Fruit fly (Drosophila melanogaster) whole organism, embryonic: Measurements from ENCODE around the gene Prosalpha6.

Source experiments
- Abd-B ChIP-seq: fragments of 200-800 bp; sonication (Bioruptor generic); optimal IDR thresholded peaks from 2 replicates; lab custom pipeline; 2018; ENCODE audit warnings: missing biosample characterization, mild to moderate bottlenecking, missing genetic modification characterization, moderate library complexity
- Atf3 ChIP-seq: fragments of 200-800 bp; sonication (Bioruptor generic); optimal IDR thresholded peaks from 3 replicates; lab custom pipeline; 2016; ENCODE audit warnings: missing biosample characterization, missing genetic modification characterization
- BEAF-32 ChIP-seq: fragments of 200-800 bp; sonication (Bioruptor generic); optimal IDR thresholded peaks from 3 replicates; lab custom pipeline; 2017; ENCODE audit warnings: missing biosample characterization, missing genetic modification characterization, mild to moderate bottlenecking, moderate library complexity, missing genetic modification reagents
- Bgb ChIP-seq: fragments of 200-800 bp; sonication (Bioruptor generic); IDR thresholded peaks from 2 replicates; pipeline ENCODE4 v1.3.6; 2022; ENCODE audit warnings: missing biosample characterization, missing genetic modification characterization; ENCODE audit not compliant: partially characterized antibody
- CG10959 ChIP-seq: fragments of 200-800 bp; sonication (Bioruptor generic); IDR thresholded peaks from 2 replicates; pipeline ENCODE4 v1.3.6; 2022; ENCODE audit warnings: missing biosample characterization, missing genetic modification characterization
- CG12659 ChIP-seq: fragments of 200-800 bp; sonication (Bioruptor generic); optimal IDR thresholded peaks from 3 replicates; lab custom pipeline; 2017; ENCODE audit warnings: mild to moderate bottlenecking, missing biosample characterization, missing genetic modification reagents, missing genetic modification characterization
- CG13624 ChIP-seq: fragments of 200-800 bp; sonication (Bioruptor generic); optimal IDR thresholded peaks from 2 replicates; lab custom pipeline; 2016; ENCODE audit warnings: missing biosample characterization, missing genetic modification characterization
- CG15514 ChIP-seq: fragments of 200-800 bp; sonication (Bioruptor generic); optimal IDR thresholded peaks from 3 replicates; lab custom pipeline; 2017; ENCODE audit warnings: missing biosample characterization, missing genetic modification characterization, mild to moderate bottlenecking, moderate library complexity, missing genetic modification reagents
- CG1603 ChIP-seq: fragments of 200-800 bp; sonication (Bioruptor generic); optimal IDR thresholded peaks from 2 replicates; lab custom pipeline; 2019; ENCODE audit warnings: missing biosample characterization, mild to moderate bottlenecking, missing genetic modification characterization, moderate library complexity
- CG16815 ChIP-seq: fragments of 200-800 bp; sonication (Bioruptor generic); optimal IDR thresholded peaks from 3 replicates; lab custom pipeline; 2017; ENCODE audit warnings: missing biosample characterization, mild to moderate bottlenecking, missing genetic modification characterization
- CG17568 ChIP-seq: fragments of 200-800 bp; sonication (Bioruptor generic); optimal IDR thresholded peaks from 2 replicates; lab custom pipeline; 2018; ENCODE audit warnings: missing biosample characterization, mild to moderate bottlenecking, missing genetic modification characterization, moderate library complexity
- CG18476 ChIP-seq: fragments of 200-800 bp; sonication (Bioruptor generic); optimal IDR thresholded peaks from 2 replicates; lab custom pipeline; 2016; ENCODE audit warnings: missing biosample characterization, mild to moderate bottlenecking, missing genetic modification characterization
- CG2129 ChIP-seq: fragments of 200-800 bp; sonication (Bioruptor generic); IDR thresholded peaks from 2 replicates; pipeline ENCODE4 v1.3.6; 2022; ENCODE audit warnings: missing biosample characterization, missing genetic modification characterization; ENCODE audit not compliant: partially characterized antibody
- CG2889 ChIP-seq: fragments of 200-800 bp; sonication (Bioruptor generic); IDR thresholded peaks from 3 replicates; pipeline ENCODE4 v1.3.6; 2022; ENCODE audit warnings: missing biosample characterization, missing genetic modification characterization
- CG30020 ChIP-seq: fragments of 200-800 bp; optimal IDR thresholded peaks from 2 replicates; lab custom pipeline; 2019; ENCODE audit warnings: missing biosample characterization, mild to moderate bottlenecking, missing genetic modification characterization, moderate library complexity
- CG30431 ChIP-seq: fragments of 200-800 bp; sonication (Bioruptor generic); optimal IDR thresholded peaks from 2 replicates; lab custom pipeline; 2017; ENCODE audit warnings: missing biosample characterization, missing genetic modification characterization
- CG31388 ChIP-seq: fragments of 200-800 bp; sonication (Bioruptor generic); optimal IDR thresholded peaks from 2 replicates; lab custom pipeline; 2016; ENCODE audit warnings: missing biosample characterization, missing genetic modification characterization
- CG3995 ChIP-seq: fragments of 200-800 bp; sonication (Bioruptor generic); optimal IDR thresholded peaks from 3 replicates; lab custom pipeline; 2016; ENCODE audit warnings: missing biosample characterization, missing genetic modification characterization
- CG4617 ChIP-seq: fragments of 200-800 bp; sonication (Bioruptor generic); optimal IDR thresholded peaks from 3 replicates; lab custom pipeline; 2016; ENCODE audit warnings: missing biosample characterization, missing genetic modification characterization, borderline replicate concordance
- CG4730 ChIP-seq: fragments of 200-800 bp; sonication (Bioruptor generic); IDR thresholded peaks from 2 replicates; pipeline ENCODE4 v1.3.6; 2022; ENCODE audit warnings: missing biosample characterization, missing genetic modification characterization
- CG6765 ChIP-seq: fragments of 200-800 bp; sonication (Bioruptor generic); optimal IDR thresholded peaks from 3 replicates; lab custom pipeline; 2017; ENCODE audit warnings: missing biosample characterization, mild to moderate bottlenecking, missing genetic modification characterization
- CG6791 ChIP-seq: fragments of 200-800 bp; sonication (Bioruptor generic); IDR thresholded peaks from 3 replicates; pipeline ENCODE4 v1.3.6; 2022; ENCODE audit warnings: missing biosample characterization, missing genetic modification characterization; ENCODE audit not compliant: partially characterized antibody
- CG7271 ChIP-seq: fragments of 200-800 bp; sonication (Bioruptor generic); optimal IDR thresholded peaks from 2 replicates; lab custom pipeline; 2018; ENCODE audit warnings: missing biosample characterization, mild to moderate bottlenecking, missing genetic modification characterization, moderate library complexity
- CG7556 ChIP-seq: fragments of 200-800 bp; sonication (Bioruptor generic); optimal IDR thresholded peaks from 2 replicates; lab custom pipeline; 2017; ENCODE audit warnings: missing biosample characterization, mild to moderate bottlenecking, missing genetic modification characterization
- CG8290 ChIP-seq, 3 experiments: fragments of 200-800 bp; sonication (Bioruptor generic); optimal IDR thresholded peaks; 2 replicates each; lab custom pipeline; 2016 to 2019; ENCODE audit warnings: missing biosample characterization in 3 of 3, missing genetic modification characterization in 3 of 3, mild to moderate bottlenecking in 2 of 3, moderate library complexity in 1 of 3
- CG9797 ChIP-seq: fragments of 200-800 bp; sonication (Bioruptor generic); optimal IDR thresholded peaks from 3 replicates; lab custom pipeline; 2018; ENCODE audit warnings: missing biosample characterization, mild to moderate bottlenecking, missing genetic modification characterization
- HHEX ChIP-seq: fragments of 200-800 bp; sonication (Bioruptor generic); optimal IDR thresholded peaks from 3 replicates; lab custom pipeline; 2017; ENCODE audit warnings: missing biosample characterization, mild to moderate bottlenecking, missing genetic modification characterization, missing genetic modification reagents
- HLH3B ChIP-seq: fragments of 200-800 bp; sonication (Bioruptor generic); IDR thresholded peaks from 2 replicates; pipeline ENCODE4 v1.3.6; 2022; ENCODE audit warnings: missing biosample characterization, missing genetic modification characterization
- Hey ChIP-seq: fragments of 200-800 bp; sonication (Bioruptor generic); optimal IDR thresholded peaks from 3 replicates; lab custom pipeline; 2018; ENCODE audit warnings: missing biosample characterization, mild to moderate bottlenecking, missing genetic modification characterization
- Hr78 ChIP-seq, 2 experiments: fragments of 200-800 bp in 1 of 2; fragments of >200 bp in 1 of 2; sonication (Bioruptor generic) in 1 of 2; optimal IDR thresholded peaks; 2 replicates each; lab custom pipeline; 2017 to 2019; ENCODE audit warnings: missing biosample characterization in 2 of 2, missing genetic modification characterization in 2 of 2, mild to moderate bottlenecking in 1 of 2, moderate library complexity in 1 of 2
- Lim3 ChIP-seq: fragments of 200-800 bp; sonication (Bioruptor generic); IDR thresholded peaks from 2 replicates; pipeline ENCODE4 v1.3.6; 2022; ENCODE audit warnings: missing biosample characterization, missing genetic modification characterization
- TFAM ChIP-seq: fragments of 200-800 bp; sonication (Bioruptor generic); optimal IDR thresholded peaks from 2 replicates; lab custom pipeline; 2017; ENCODE audit warnings: missing biosample characterization, missing genetic modification characterization, inconsistent platforms
- ase ChIP-seq: fragments of 200-800 bp; sonication (Bioruptor generic); IDR thresholded peaks from 3 replicates; pipeline ENCODE4 v1.3.6; 2022; ENCODE audit warnings: missing biosample characterization, missing genetic modification characterization
- dan ChIP-seq: fragments of 200-800 bp; sonication (Bioruptor generic); IDR thresholded peaks from 2 replicates; pipeline ENCODE4 v1.3.6; 2022; ENCODE audit warnings: missing biosample characterization, missing genetic modification characterization
- gcm ChIP-seq: fragments of 200-800 bp; sonication (Bioruptor generic); optimal IDR thresholded peaks from 2 replicates; lab custom pipeline; 2019; ENCODE audit warnings: missing biosample characterization, mild to moderate bottlenecking, missing genetic modification characterization, moderate library complexity
- her ChIP-seq: fragments of 200-800 bp; sonication (Bioruptor generic); optimal IDR thresholded peaks from 2 replicates; lab custom pipeline; 2016; ENCODE audit warnings: missing biosample characterization, missing genetic modification characterization
- hth ChIP-seq: fragments of >200 bp; optimal IDR thresholded peaks from 2 replicates; lab custom pipeline; 2017; ENCODE audit warnings: inconsistent platforms
- inv ChIP-seq: fragments of 200-800 bp; sonication (Bioruptor generic); IDR thresholded peaks from 2 replicates; pipeline ENCODE4 v1.3.6; 2022; ENCODE audit warnings: missing biosample characterization, missing genetic modification characterization; ENCODE audit not compliant: partially characterized antibody
- pfk ChIP-seq: fragments of 200-800 bp; sonication (Bioruptor generic); optimal IDR thresholded peaks from 2 replicates; lab custom pipeline; 2018; ENCODE audit warnings: missing biosample characterization, mild to moderate bottlenecking, missing genetic modification characterization, moderate library complexity
- pnt ChIP-seq: fragments of 200-800 bp; sonication (Bioruptor generic); optimal IDR thresholded peaks from 3 replicates; lab custom pipeline; 2016; ENCODE audit warnings: missing biosample characterization, missing genetic modification characterization
- pum ChIP-seq: fragments of 200-800 bp; sonication (Bioruptor generic); optimal IDR thresholded peaks from 2 replicates; lab custom pipeline; 2016; ENCODE audit warnings: missing biosample characterization, missing genetic modification characterization
- row ChIP-seq: fragments of 200-800 bp; sonication (Bioruptor generic); IDR thresholded peaks from 3 replicates; pipeline ENCODE4 v1.3.6; 2022; ENCODE audit warnings: missing biosample characterization, missing genetic modification characterization
- scrt ChIP-seq: fragments of 200-800 bp; sonication (Bioruptor generic); optimal IDR thresholded peaks from 2 replicates; lab custom pipeline; 2018; ENCODE audit warnings: missing biosample characterization, mild to moderate bottlenecking, missing genetic modification characterization, moderate library complexity
- sd ChIP-seq: fragments of 200-800 bp; sonication (Bioruptor generic); optimal IDR thresholded peaks from 3 replicates; lab custom pipeline; 2018; ENCODE audit warnings: missing biosample characterization, mild to moderate bottlenecking, missing genetic modification characterization, moderate library complexity
- sug ChIP-seq: fragments of 200-800 bp; optimal IDR thresholded peaks from 2 replicates; lab custom pipeline; 2019; ENCODE audit warnings: missing biosample characterization, mild to moderate bottlenecking, missing genetic modification characterization, moderate library complexity
- unpg ChIP-seq: fragments of 200-800 bp; sonication (Bioruptor generic); optimal IDR thresholded peaks from 3 replicates; lab custom pipeline; 2018; ENCODE audit warnings: missing biosample characterization, mild to moderate bottlenecking, missing genetic modification characterization, moderate library complexity
- usp ChIP-seq: fragments of >200 bp; optimal IDR thresholded peaks from 2 replicates; lab custom pipeline; 2017; ENCODE audit warnings: missing biosample characterization, missing genetic modification characterization
- vnd ChIP-seq: fragments of 200-800 bp; sonication (Bioruptor generic); IDR thresholded peaks from 3 replicates; pipeline ENCODE4 v1.3.6; 2022; ENCODE audit warnings: missing biosample characterization, missing genetic modification characterization; ENCODE audit not compliant: partially characterized antibody
- wdn ChIP-seq: fragments of 200-800 bp; sonication (Bioruptor generic); IDR thresholded peaks from 2 replicates; pipeline ENCODE4 v1.3.6; 2022; ENCODE audit warnings: missing biosample characterization, missing genetic modification characterization
- zfh1 ChIP-seq: fragments of 200-800 bp; sonication (Bioruptor generic); IDR thresholded peaks from 3 replicates; pipeline ENCODE4 v1.3.6; 2022; ENCODE audit warnings: missing biosample characterization, missing genetic modification characterization

Prosalpha6 gene

dm6 chr2L:10265129-10265528 is 44.0 kb downstream of the Prosalpha6 start, which contains the start of gene Mob3 (continued):
- TF ChIP-seq Hr78 (GFP tag; optimal IDR thresholded peaks at IDR 0.05; lab: Kevin White, UChicago): no peak
- TF ChIP-seq CG6765 (GFP tag; lab: Kevin White, UChicago): no peak
- TF ChIP-seq usp: no peak
- no peak for TF ChIP-seq sd (tag; lab: Kevin White, UChicago)
- TF ChIP-seq HHEX: no peak
- TF ChIP-seq CG16815 (GFP tag; lab: Kevin White, UChicago): no peak
- no peak for TF ChIP-seq CG2889 (GFP tag; lab: Robert Waterston, UW)
- TF ChIP-seq BEAF-32 (GFP tag; lab: Kevin White, UChicago): peak; percentile 63
- TF ChIP-seq vnd: no peak
- TF ChIP-seq CG10959 (GFP tag; lab: Robert Waterston, UW): no peak
- TF ChIP-seq her (GFP tag; lab: Kevin White, UChicago): no peak
- peak; percentile 42; the same call in 1 of the 3 replicates for TF ChIP-seq row (GFP tag; lab: Robert Waterston, UW)
- TF ChIP-seq unpg (GFP tag; lab: Kevin White, UChicago): no peak
- no peak for TF ChIP-seq CG6791 (GFP tag; lab: Robert Waterston, UW)
- TF ChIP-seq CG31388 (GFP tag; lab: Kevin White, UChicago): no peak
- no peak for TF ChIP-seq CG8290 (GFP tag; optimal IDR thresholded peaks at IDR 0.05; lab: Kevin White, UChicago)
- TF ChIP-seq CG8290 (tag; optimal IDR thresholded peaks at IDR 0.05; lab: Kevin White, UChicago): no peak
- TF ChIP-seq ase (GFP tag; lab: Robert Waterston, UW): no peak
- TF ChIP-seq, all 482 proteins: peak for 30

dm6 chr2L:10266511-10266910 is 45.4 kb downstream of the Prosalpha6 start, which contains the start of gene CG4953:
Gene CG4953 (plus strand): TSS chr2L:10266703.
- TF ChIP-seq scrt (GFP tag; lab: Kevin White, UChicago): no peak
- TF ChIP-seq CG9797 (GFP tag; lab: Kevin White, UChicago): peak; percentile 18
- no peak for TF ChIP-seq CG30431 (GFP tag; lab: Kevin White, UChicago)
- TF ChIP-seq HLH3B (GFP tag; lab: Robert Waterston, UW): no peak
- no peak for TF ChIP-seq pum
- TF ChIP-seq CG18476 (GFP tag; lab: Kevin White, UChicago): no peak
- TF ChIP-seq CG4617 (GFP tag; lab: Kevin White, UChicago): peak; percentile 25
- TF ChIP-seq Lim3 (GFP tag; lab: Robert Waterston, UW): no peak
- no peak for TF ChIP-seq inv (GFP tag; lab: Robert Waterston, UW)
- TF ChIP-seq Atf3 (GFP tag; lab: Kevin White, UChicago): no peak
- no peak for TF ChIP-seq TFAM (GFP tag; lab: Kevin White, UChicago)
- peak; percentile 3 for TF ChIP-seq CG1603
- no peak for TF ChIP-seq pnt
- no peak for TF ChIP-seq sug (tag; lab: Kevin White, UChicago)
- no peak for TF ChIP-seq CG3995
- peak; percentile 4 for TF ChIP-seq CG12659 (GFP tag; lab: Kevin White, UChicago)
- TF ChIP-seq Bgb (GFP tag; lab: Robert Waterston, UW): no peak
- no peak for TF ChIP-seq Hey
- peak; percentile 22 for TF ChIP-seq pfk (GFP tag; lab: Kevin White, UChicago)
- TF ChIP-seq CG4730 (GFP tag; lab: Robert Waterston, UW): no peak
- TF ChIP-seq CG2129 (GFP tag; lab: Robert Waterston, UW): no peak
- TF ChIP-seq dan (GFP tag; lab: Robert Waterston, UW): no peak
- TF ChIP-seq zfh1 (GFP tag; lab: Robert Waterston, UW): no peak
- TF ChIP-seq CG13624: no peak
- peak; percentile 65 for TF ChIP-seq CG30020 (tag; lab: Kevin White, UChicago)
- no peak for TF ChIP-seq Abd-B (GFP tag; lab: Kevin White, UChicago)
- TF ChIP-seq CG7556 (GFP tag; lab: Kevin White, UChicago): no peak
- TF ChIP-seq CG17568 (GFP tag; lab: Kevin White, UChicago): no peak
- no peak for TF ChIP-seq CG15514 (GFP tag; lab: Kevin White, UChicago)
- no peak for TF ChIP-seq hth (lab: Kevin White, UChicago)
- no peak for TF ChIP-seq wdn
- no peak for TF ChIP-seq CG7271 (tag; lab: Kevin White, UChicago)
- no peak for TF ChIP-seq gcm (GFP tag; lab: Kevin White, UChicago)
